Fruit fly (Drosophila melanogaster): ENCODE measurements around the gene CG17568.

The CG17568 gene

dm6 chr2L:19219473-19219872 lies 38.0 kb upstream of the CG17568 start (continued):
- TF ChIP-seq zfh2 (GFP tag; optimal IDR thresholded peaks at IDR 0.05), result no peak
- no peak for TF ChIP-seq Scr (GFP tag; IDR thresholded peaks at IDR 0.05; ENCODE audit: partially characterized antibody)
- TF ChIP-seq CG10366 (GFP tag; IDR thresholded peaks at IDR 0.05), result no peak
- no peak for TF ChIP-seq CG7357 (GFP tag; IDR thresholded peaks at IDR 0.05)
- no peak for TF ChIP-seq CG11093 (GFP tag; IDR thresholded peaks at IDR 0.05)
- TF ChIP-seq Hmx (GFP tag; optimal IDR thresholded peaks at IDR 0.05), result no peak
- TF ChIP-seq chif (GFP tag; optimal IDR thresholded peaks at IDR 0.05), result peak in 1 of 2 experiments; percentile 61
- TF ChIP-seq B-H1 (GFP tag; IDR thresholded peaks at IDR 0.05), result no peak
- TF ChIP-seq CG32532 (GFP tag; IDR thresholded peaks at IDR 0.05), result no peak
- TF ChIP-seq CG4404 (GFP tag; IDR thresholded peaks at IDR 0.05), result peak; percentile 71
- TF ChIP-seq CG14710 (tag; optimal IDR thresholded peaks at IDR 0.05), result peak; percentile 46
- no peak for TF ChIP-seq esg (GFP tag; conservative IDR thresholded peaks at IDR 0.05)
- no peak for TF ChIP-seq ab (GFP tag; optimal IDR thresholded peaks at IDR 0.05)
- TF ChIP-seq seq (GFP tag; IDR thresholded peaks at IDR 0.05), result no peak
- no peak for TF ChIP-seq dmrt99B (tag; optimal IDR thresholded peaks at IDR 0.05)
- TF ChIP-seq oc (tag; optimal IDR thresholded peaks at IDR 0.05), result no peak
- no peak for TF ChIP-seq corto (GFP tag; optimal IDR thresholded peaks at IDR 0.05)
- no peak for TF ChIP-seq CG12104 (GFP tag; optimal IDR thresholded peaks at IDR 0.05)
- peak; percentile 7 for TF ChIP-seq trem (tag; optimal IDR thresholded peaks at IDR 0.05)
- TF ChIP-seq CG16813 (GFP tag; IDR thresholded peaks at IDR 0.05; ENCODE audit: partially characterized antibody), result peak; percentile 26; the same call in 1 of the 3 replicates
- no peak for TF ChIP-seq pum (GFP tag; optimal IDR thresholded peaks at IDR 0.05)
- no peak for TF ChIP-seq CG7372 (GFP tag; IDR thresholded peaks at IDR 0.05)
- TF ChIP-seq tup (GFP tag; optimal IDR thresholded peaks at IDR 0.05), result no peak
- no peak for TF ChIP-seq cwo (GFP tag; optimal IDR thresholded peaks at IDR 0.05)
- TF ChIP-seq Sry-δ (GFP tag; optimal IDR thresholded peaks at IDR 0.05), result no peak
- TF ChIP-seq nmo (GFP tag; optimal IDR thresholded peaks at IDR 0.05), result peak; percentile 39
- peak; percentile 91 for TF ChIP-seq sens (GFP tag)
- TF ChIP-seq bigmax (GFP tag; optimal IDR thresholded peaks at IDR 0.05), result no peak
- no peak for TF ChIP-seq gt (GFP tag; IDR thresholded peaks at IDR 0.05)
- TF ChIP-seq CG2889 (GFP tag; IDR thresholded peaks at IDR 0.05), result no peak
- TF ChIP-seq Dad (GFP tag; optimal IDR thresholded peaks at IDR 0.05), result no peak
- TF ChIP-seq cad (GFP tag; optimal IDR thresholded peaks at IDR 0.05), result no peak
- peak; percentile 23 for TF ChIP-seq chn (GFP tag; optimal IDR thresholded peaks at IDR 0.05)
- no peak for TF ChIP-seq Oaz (GFP tag; IDR thresholded peaks at IDR 0.05)
- TF ChIP-seq pros (GFP tag; optimal IDR thresholded peaks at IDR 0.05), result peak; percentile 50
- TF ChIP-seq Ptx1 (GFP tag; IDR thresholded peaks at IDR 0.05), result no peak
- no peak for TF ChIP-seq CG13123 (GFP tag; optimal IDR thresholded peaks at IDR 0.05)
- TF ChIP-seq H2.0 (GFP tag; IDR thresholded peaks at IDR 0.05), result no peak
- TF ChIP-seq Hey (tag; optimal IDR thresholded peaks at IDR 0.05), result no peak
- no peak for TF ChIP-seq abd-A (tag; optimal IDR thresholded peaks at IDR 0.05)
- TF ChIP-seq CG7786 (GFP tag; optimal IDR thresholded peaks at IDR 0.05), result no peak
- TF ChIP-seq z (GFP tag; IDR thresholded peaks at IDR 0.05), result no peak
- TF ChIP-seq CG12299 (tag; optimal IDR thresholded peaks at IDR 0.05), result no peak
- TF ChIP-seq sim (GFP tag; IDR thresholded peaks at IDR 0.05), result no peak
- TF ChIP-seq CG32767 (GFP tag; IDR thresholded peaks at IDR 0.05), result no peak
- no peak for TF ChIP-seq dan (GFP tag; IDR thresholded peaks at IDR 0.05)
- TF ChIP-seq Oli (tag; optimal IDR thresholded peaks at IDR 0.05), result no peak
- TF ChIP-seq cas (GFP tag; IDR thresholded peaks at IDR 0.05), result no peak
- TF ChIP-seq CG5953 (GFP tag; IDR thresholded peaks at IDR 0.05), result no peak
- no peak for TF ChIP-seq Xbp1 (GFP tag; optimal IDR thresholded peaks at IDR 0.05)
- TF ChIP-seq CG9215 (GFP tag; IDR thresholded peaks at IDR 0.05), result no peak
- TF ChIP-seq Hand (GFP tag; optimal IDR thresholded peaks at IDR 0.05), result no peak
- no peak for TF ChIP-seq scrt (GFP tag; optimal IDR thresholded peaks at IDR 0.05)
